Worm (Caenorhabditis elegans): ENCODE data around the gene C03B1.2.

- TF ChIP-seq lin-13 (tag; optimal IDR thresholded peaks at IDR 0.05) (no peak), nhr-76 (tag; optimal IDR thresholded peaks at IDR 0.05) (no peak), unc-39 (tag; optimal IDR thresholded peaks at IDR 0.05) (no peak), unc-120 (tag; optimal IDR thresholded peaks at IDR 0.05; ENCODE audit: poor library complexity, severe bottlenecking) (no peak)
Measured at ce11 chrX:6416357-6417087, 46.7 kb downstream of the C03B1.2 start, which contains the start of gene T22E5.6.
